Fruit fly (Drosophila melanogaster) whole organism, prepupa: ENCODE results near the gene CSN1a.

ENCODE experiments used
- CG8119 ChIP-seq: fragments of 200-800 bp; sonication (Bioruptor generic); IDR thresholded peaks from 3 replicates; pipeline ENCODE4 v1.3.6; 2022; ENCODE audit warnings: missing biosample characterization, missing genetic modification characterization
- Sox102F ChIP-seq: fragments of 200-800 bp; sonication (Bioruptor generic); optimal IDR thresholded peaks from 2 replicates; lab custom pipeline; 2016; ENCODE audit warnings: missing biosample characterization, mild to moderate bottlenecking, missing genetic modification characterization
- lz ChIP-seq: fragments of 200-800 bp; sonication (Bioruptor generic); optimal IDR thresholded peaks from 3 replicates; lab custom pipeline; 2016; ENCODE audit warnings: missing biosample characterization, missing genetic modification characterization

DNA sequence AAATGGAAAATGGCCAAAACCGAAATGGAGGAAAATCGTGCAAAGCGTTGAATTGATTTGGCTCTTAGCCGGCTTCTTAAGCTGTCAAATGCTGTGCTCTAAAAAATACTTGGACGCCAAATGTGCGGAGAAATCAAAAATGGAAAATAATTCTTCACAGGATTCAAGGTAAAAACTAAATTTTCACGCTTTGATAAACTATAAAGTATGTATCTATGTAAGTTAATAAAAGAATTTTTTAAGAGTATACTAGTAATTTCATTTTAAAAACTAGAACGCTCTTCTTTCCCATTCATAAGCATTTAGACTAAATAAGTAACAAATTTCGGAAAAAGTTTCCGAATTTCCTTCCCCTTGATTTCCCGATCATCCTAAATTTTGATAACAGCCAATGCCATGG is at the start of gene CSN1a:
- TF ChIP-seq lz (GFP tag; lab: Kevin White, UChicago), result no peak
- no peak for TF ChIP-seq CG8119
- TF ChIP-seq Sox102F (GFP tag; lab: Kevin White, UChicago), result no peak
